Worm (Caenorhabditis elegans) whole organism, L3 larva: ENCODE results near the gene tag-342.

Experiments
- ZK546.5 ChIP-seq: sonication (generic microtip); optimal IDR thresholded peaks from 2 replicates; lab custom pipeline; 2017; ENCODE audit warnings: missing biosample characterization, missing genetic modification characterization
- aly-2 ChIP-seq: fragments of 150-350 bp; optimal IDR thresholded peaks from 2 replicates; lab custom pipeline; 2014; ENCODE audit warnings: missing biosample characterization, missing genetic modification characterization
- ama-1 ChIP-seq: fragments of 150-350 bp; optimal IDR thresholded peaks from 2 replicates; lab custom pipeline; 2018
- egl-27 ChIP-seq: sonication (generic microtip); optimal IDR thresholded peaks from 4 replicates; lab custom pipeline; 2017; ENCODE audit warnings: missing biosample characterization, missing genetic modification reagents, missing genetic modification characterization
- elt-3 ChIP-seq, 3 experiments: fragments of 150-350 bp in 1 of 3; sonication (generic microtip) in 2 of 3; optimal IDR thresholded peaks; 2 replicates in 2 of 3; 4 replicates in 1 of 3; lab custom pipeline; 2014 to 2017; ENCODE audit warnings: missing biosample characterization in 3 of 3, missing genetic modification characterization in 3 of 3
- hmg-11 ChIP-seq: sonication (generic microtip); optimal IDR thresholded peaks from 2 replicates; lab custom pipeline; 2016; ENCODE audit warnings: missing genetic modification characterization, missing compliant biosample characterization
- mdl-1 ChIP-seq: fragments of 150-350 bp; optimal IDR thresholded peaks from 2 replicates; lab custom pipeline; 2014; ENCODE audit warnings: missing biosample characterization, missing genetic modification characterization
- nhr-237 ChIP-seq: fragments of 150-350 bp; optimal IDR thresholded peaks from 2 replicates; lab custom pipeline; 2014; ENCODE audit warnings: missing biosample characterization, missing genetic modification characterization
- nhr-77 ChIP-seq: fragments of 150-350 bp; optimal IDR thresholded peaks from 2 replicates; lab custom pipeline; 2014; ENCODE audit warnings: missing biosample characterization, missing genetic modification characterization
- pha-4 ChIP-seq: fragments of 150-350 bp; optimal IDR thresholded peaks from 2 replicates; lab custom pipeline; 2014; ENCODE audit warnings: missing biosample characterization, missing genetic modification reagents, missing genetic modification characterization

DNA sequence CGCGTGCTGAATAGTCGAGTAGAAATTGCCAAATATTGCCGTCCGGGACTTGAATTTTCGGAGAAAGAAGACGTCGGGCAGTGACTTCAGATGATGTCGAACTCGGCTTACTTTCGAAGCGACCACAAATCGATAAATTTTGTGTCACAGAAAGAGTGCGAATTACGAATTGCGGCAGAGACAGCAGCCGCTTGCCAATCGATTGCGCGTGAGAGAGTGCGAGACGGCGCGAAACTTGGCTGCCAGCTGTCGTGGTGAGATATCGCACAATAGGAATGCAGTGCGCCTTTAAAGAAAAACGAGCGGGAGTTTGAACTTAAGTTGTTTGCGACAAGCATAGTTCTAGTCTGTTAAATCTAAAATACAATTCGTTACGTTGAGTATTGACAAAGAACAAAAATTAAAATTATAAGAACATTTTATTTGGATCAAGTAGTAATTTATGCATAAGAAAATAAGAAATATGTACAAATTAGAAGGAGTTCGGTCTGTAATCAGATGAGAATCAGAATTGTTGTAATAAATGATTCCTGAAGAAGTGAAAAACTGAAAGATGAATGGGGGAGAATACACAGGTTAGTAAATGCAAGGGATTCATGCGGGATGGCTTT lies 24.4 kb upstream of the tag-342 start, which contains the start of gene pir-2:
- TF ChIP-seq aly-2 (tag; lab: Kevin White, UChicago) = no peak
- TF ChIP-seq ZK546.5 (tag; lab: Kevin White, UChicago) = no peak
- TF ChIP-seq elt-3 (tag; optimal IDR thresholded peaks at IDR 0.05; lab: Kevin White, UChicago) = no peak
- peak; percentile 67 for TF ChIP-seq hmg-11 (tag; lab: Kevin White, UChicago)
- TF ChIP-seq egl-27 (tag; lab: Kevin White, UChicago) = no peak
- peak; percentile 92 for TF ChIP-seq pha-4
- TF ChIP-seq mdl-1 (tag; lab: Kevin White, UChicago) = no peak
- peak; percentile 86 for TF ChIP-seq ama-1
- TF ChIP-seq nhr-237 (tag; lab: Kevin White, UChicago) = no peak
- TF ChIP-seq nhr-77 (tag; lab: Kevin White, UChicago) = no peak
